Worm (Caenorhabditis elegans) whole organism, early embryonic: Measurements from ENCODE around the gene hmg-4.

Experiments used
- B0310.2 ChIP-seq: sonication (generic microtip); optimal IDR thresholded peaks from 2 replicates; lab custom pipeline; 2016; ENCODE audit warnings: mild to moderate bottlenecking, missing genetic modification characterization, missing compliant biosample characterization
- F13C5.2 ChIP-seq: sonication (generic microtip); optimal IDR thresholded peaks from 2 replicates; lab custom pipeline; 2017; ENCODE audit warnings: mild to moderate bottlenecking, missing genetic modification characterization, inconsistent platforms, missing compliant biosample characterization
- aly-1 ChIP-seq: sonication (generic microtip); optimal IDR thresholded peaks from 2 replicates; lab custom pipeline; 2016; ENCODE audit warnings: missing genetic modification characterization, missing compliant biosample characterization
- ama-1 ChIP-seq: fragments of 150-350 bp; optimal IDR thresholded peaks from 2 replicates; lab custom pipeline; 2014
- ceh-13 ChIP-seq: fragments of 200-800 bp; sonication (Bioruptor generic); optimal IDR thresholded peaks from 2 replicates; lab custom pipeline; 2018; ENCODE audit warnings: mild to moderate bottlenecking, missing genetic modification characterization, missing compliant biosample characterization
- ceh-36 ChIP-seq: sonication (generic microtip); optimal IDR thresholded peaks from 2 replicates; lab custom pipeline; 2016; ENCODE audit warnings: missing genetic modification characterization, inconsistent platforms, missing compliant biosample characterization
- ets-7 ChIP-seq: sonication (generic microtip); optimal IDR thresholded peaks from 2 replicates; lab custom pipeline; 2016; ENCODE audit warnings: missing genotype, missing genetic modification characterization, missing compliant biosample characterization
- flt-1 ChIP-seq: fragments of 200-800 bp; sonication (Bioruptor generic); IDR thresholded peaks from 2 replicates; pipeline ENCODE4 v1.3.6; 2022; ENCODE audit warnings: missing genetic modification characterization, missing compliant biosample characterization
- hmbx-1 ChIP-seq: sonication (generic microtip); optimal IDR thresholded peaks from 2 replicates; lab custom pipeline; 2016; ENCODE audit warnings: mild to moderate bottlenecking, missing genetic modification characterization, missing compliant biosample characterization
- hmg-4 ChIP-seq: fragments of 200-800 bp; sonication (Bioruptor generic); optimal IDR thresholded peaks from 2 replicates; lab custom pipeline; 2018; ENCODE audit warnings: mild to moderate bottlenecking, missing genetic modification characterization, missing compliant biosample characterization
- hnd-1 ChIP-seq: sonication (generic microtip); optimal IDR thresholded peaks from 2 replicates; lab custom pipeline; 2016; ENCODE audit warnings: missing genetic modification characterization, missing compliant biosample characterization
- pes-1 ChIP-seq: fragments of 200-800 bp; sonication (Bioruptor generic); IDR thresholded peaks from 2 replicates; pipeline ENCODE4 v1.3.6; 2022; ENCODE audit warnings: missing genetic modification reagents, missing genetic modification characterization, missing compliant biosample characterization
- scrt-1 ChIP-seq: fragments of 200-800 bp; sonication (Bioruptor generic); IDR thresholded peaks from 2 replicates; pipeline ENCODE4 v1.3.6; 2022; ENCODE audit warnings: missing genetic modification characterization, missing compliant biosample characterization
- sea-1 ChIP-seq: fragments of 200-800 bp; sonication (Bioruptor generic); conservative IDR thresholded peaks from 2 replicates; pipeline ENCODE4 v1.3.6; 2022; ENCODE audit warnings: missing genetic modification characterization, missing compliant biosample characterization
- tbx-11 ChIP-seq: fragments of 200-800 bp; sonication (Bioruptor generic); IDR thresholded peaks from 2 replicates; pipeline ENCODE4 v1.3.6; 2022; ENCODE audit warnings: missing genetic modification characterization, missing compliant biosample characterization
- tbx-37 ChIP-seq: fragments of 200-800 bp; sonication (Bioruptor generic); conservative IDR thresholded peaks from 2 replicates; pipeline ENCODE4 v1.3.6; 2022; ENCODE audit warnings: missing genetic modification reagents, missing genetic modification characterization, missing compliant biosample characterization
- tra-4 ChIP-seq: sonication (generic microtip); optimal IDR thresholded peaks from 2 replicates; lab custom pipeline; 2017; ENCODE audit warnings: missing genetic modification characterization, missing compliant biosample characterization

hmg-4 gene

ce11 chrIII:7369394-7370024 lies 11.9 kb downstream of the hmg-4 start:
- no peak for TF ChIP-seq hnd-1 (tag; lab: Kevin White, UChicago)
- no peak for TF ChIP-seq ama-1 (lab: Kevin White, UChicago)
- no peak for TF ChIP-seq hmbx-1 (tag; lab: Kevin White, UChicago)
- TF ChIP-seq flt-1: no peak
- TF ChIP-seq tbx-11 (GFP tag; lab: Robert Waterston, UW): 0 out of 2 replicates have a peak, but pooled peaks have one; percentile 40

ce11 chrIII:7367012-7367760 lies 14.2 kb downstream of the hmg-4 start, which contains the start of the genes T20B12.5 and T20B12.4:
TSS of gene T20B12.5 (minus strand) at chrIII:7367112.
TSS of gene T20B12.4 (plus strand) at chrIII:7367710.
- TF ChIP-seq hmbx-1 (tag; lab: Kevin White, UChicago) (no peak), ama-1 (lab: Kevin White, UChicago) (no peak), hmg-4 (no peak), F13C5.2 (tag; lab: Kevin White, UChicago) (no peak), tra-4 (tag; lab: Kevin White, UChicago) (no peak), ceh-13 (no peak), flt-1 (no peak), scrt-1 (no peak), ets-7 (tag; lab: Kevin White, UChicago) (no peak), aly-1 (tag; lab: Kevin White, UChicago) (no peak)

- TF ChIP-seq scrt-1 (no peak), ceh-13 (no peak), tbx-37 (GFP tag; lab: Robert Waterston, UW) (no peak), ceh-36 (tag; lab: Kevin White, UChicago) (no peak), flt-1 (no peak), F13C5.2 (tag; lab: Kevin White, UChicago) (no peak), hnd-1 (tag; lab: Kevin White, UChicago) (no peak), tra-4 (tag; lab: Kevin White, UChicago) (no peak), B0310.2 (tag; lab: Kevin White, UChicago) (no peak), pes-1 (GFP tag; lab: Robert Waterston, UW) (no peak)
Measured at ce11 chrIII:7365602-7366001, 15.8 kb downstream of the hmg-4 start, which contains the start of gene F08F8.11. TSS of gene F08F8.11 (plus strand) at chrIII:7365902.

- TF ChIP-seq ceh-13 (no peak), B0310.2 (tag; lab: Kevin White, UChicago) (no peak)
Measured at ce11 chrIII:7359037-7359548, 22.3 kb downstream of the hmg-4 start, which contains the start of the genes eco-1 and hmgr-1. TSS of gene eco-1 (minus strand) at chrIII:7359095. TSS of gene hmgr-1 (plus strand) at chrIII:7359498.

- TF ChIP-seq tbx-37 (GFP tag; lab: Robert Waterston, UW): no peak
Measured at ce11 chrIII:7358627-7359026, 22.8 kb downstream of the hmg-4 start.

- TF ChIP-seq pes-1 (GFP tag; lab: Robert Waterston, UW) (no peak), hmbx-1 (tag; lab: Kevin White, UChicago) (no peak)
Measured at ce11 chrIII:7357356-7357755, 24.0 kb downstream of the hmg-4 start, which contains the start of gene F08F8.10. TSS of gene F08F8.10 (minus strand) at chrIII:7357393.

ce11 chrIII:7353871-7354270 lies 27.5 kb downstream of the hmg-4 start, which contains the start of gene F08F8.9:
TSS of gene F08F8.9 (minus strand) at chrIII:7353971.
- TF ChIP-seq ets-7 (tag; lab: Kevin White, UChicago) (no peak), F13C5.2 (tag; lab: Kevin White, UChicago) (no peak), flt-1 (no peak), hmg-4 (no peak), B0310.2 (tag; lab: Kevin White, UChicago) (no peak), sea-1 (no peak), ceh-13 (no peak), ama-1 (lab: Kevin White, UChicago) (no peak), pes-1 (GFP tag; lab: Robert Waterston, UW) (no peak)

- TF ChIP-seq tra-4 (tag; lab: Kevin White, UChicago) (no peak), pes-1 (GFP tag; lab: Robert Waterston, UW) (no peak), sea-1 (no peak), tbx-37 (GFP tag; lab: Robert Waterston, UW) (no peak), scrt-1 (no peak), ama-1 (lab: Kevin White, UChicago) (no peak), aly-1 (tag; lab: Kevin White, UChicago) (no peak), F13C5.2 (tag; lab: Kevin White, UChicago) (no peak), hnd-1 (tag; lab: Kevin White, UChicago) (no peak), flt-1 (no peak), hmbx-1 (tag; lab: Kevin White, UChicago) (no peak), hmg-4 (no peak), ceh-13 (no peak), tbx-11 (GFP tag; lab: Robert Waterston, UW) (no peak), B0310.2 (tag; lab: Kevin White, UChicago) (no peak)
Measured at ce11 chrIII:7349075-7349474, 32.3 kb downstream of the hmg-4 start, which contains the start of gene gos-28. TSS of gene gos-28 (minus strand) at chrIII:7349175.
